Fruit fly (Drosophila melanogaster) whole organism, pupa: Measurements from ENCODE around the gene sog.

Source experiments
- CG17806 ChIP-seq: fragments of 200-800 bp; sonication (Bioruptor generic); optimal IDR thresholded peaks from 2 replicates; lab custom pipeline; 2018; ENCODE audit warnings: missing biosample characterization, mild to moderate bottlenecking, missing genetic modification characterization, moderate library complexity
- fd96Ca ChIP-seq: fragments of 200-800 bp; sonication (Bioruptor generic); IDR thresholded peaks from 3 replicates; pipeline ENCODE4 v1.3.6; 2022; ENCODE audit warnings: missing biosample characterization, missing genetic modification characterization

dm6 chrX:15592822-15593476, 40.3 kb downstream of the sog start:
- TF ChIP-seq fd96Ca (GFP tag; lab: Robert Waterston, UW) (no peak), CG17806 (tag; lab: Kevin White, UChicago) (no peak)
